Fruit fly (Drosophila melanogaster): ENCODE data around the gene CG12479.

DNA sequence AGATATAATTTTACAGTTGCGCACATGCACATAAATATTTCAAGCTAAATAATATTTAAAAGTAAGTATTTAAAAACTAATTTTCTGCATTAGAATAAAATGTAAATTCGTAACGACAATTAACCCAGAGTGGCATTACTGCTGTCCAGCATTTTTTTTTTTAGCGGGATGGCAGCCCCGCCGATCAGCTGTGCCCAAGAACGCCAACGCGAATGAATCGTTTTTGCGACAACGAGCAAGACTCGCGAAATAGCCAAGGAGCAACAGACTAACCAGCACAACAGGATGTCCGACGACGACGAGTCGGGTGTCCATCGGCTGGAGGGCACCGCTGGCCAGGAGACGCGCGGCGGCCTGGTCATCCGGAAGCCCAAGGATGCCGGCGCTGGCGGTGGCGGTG is 49.4 kb upstream of the CG12479 start, which contains the start of gene Prp16:
- TF ChIP-seq CG8478 (optimal IDR thresholded peaks at IDR 0.05) (no peak), CTCF (optimal IDR thresholded peaks at IDR 0.05) (no peak)
